Worm (Caenorhabditis elegans): ENCODE measurements around the gene C49F8.1.

- no peak for TF ChIP-seq lsy-2 (tag; optimal IDR thresholded peaks at IDR 0.05)
- TF ChIP-seq ceh-82 (tag; optimal IDR thresholded peaks at IDR 0.05) = no peak
- TF ChIP-seq mdl-1 (tag; optimal IDR thresholded peaks at IDR 0.05) = no peak
- TF ChIP-seq ztf-11 (tag; optimal IDR thresholded peaks at IDR 0.05) = no peak
- TF ChIP-seq unc-39 (tag; optimal IDR thresholded peaks at IDR 0.05) = no peak
- peak; percentile 38 for TF ChIP-seq blmp-1 (tag; optimal IDR thresholded peaks at IDR 0.05; ENCODE audit: insufficient read depth)
- no peak for TF ChIP-seq lin-11 (tag; optimal IDR thresholded peaks at IDR 0.05)
- no peak for TF ChIP-seq dmd-4 (tag; optimal IDR thresholded peaks at IDR 0.05)
- no peak for TF ChIP-seq lin-39 (tag; optimal IDR thresholded peaks at IDR 0.05)
- no peak for TF ChIP-seq skn-1 (tag; optimal IDR thresholded peaks at IDR 0.05)
These were observed 7.1 kb downstream of the C49F8.1 start for ce11 chrX:13357673-13358072.
